Fruit fly (Drosophila melanogaster): Measurements from ENCODE around the gene skd.

Gene skd

DNA sequence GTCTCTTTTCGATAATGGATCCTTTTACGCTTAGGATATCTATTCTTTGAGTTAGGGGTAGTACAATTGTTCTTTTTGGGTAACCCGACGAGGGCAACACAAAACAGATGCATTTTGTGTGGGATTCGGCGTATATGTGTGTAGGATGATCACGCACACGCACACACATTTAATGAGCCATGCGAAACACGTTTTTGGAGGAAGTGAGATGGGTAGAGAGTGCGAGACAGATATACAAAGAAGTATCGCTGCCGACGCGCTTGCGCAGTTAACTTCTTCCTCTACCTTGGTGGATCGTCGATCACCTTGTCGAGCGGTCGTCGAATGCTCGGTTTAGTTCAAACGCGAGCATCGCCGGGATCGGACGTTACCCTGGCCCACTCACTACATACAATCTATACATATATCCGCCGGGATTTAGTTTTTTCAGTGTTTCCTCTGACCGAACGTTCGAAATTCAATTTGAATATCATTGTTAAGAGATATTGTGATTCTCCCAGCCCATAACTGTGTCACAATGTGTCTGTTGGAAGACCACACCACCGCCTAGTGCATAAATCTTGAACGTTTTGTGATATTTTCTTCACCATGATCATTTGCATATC, 40.4 kb upstream of the skd start (continued):
- TF ChIP-seq twi (tag; optimal IDR thresholded peaks at IDR 0.05) (peak; percentile 96), B-H2 (GFP tag; optimal IDR thresholded peaks at IDR 0.05) (no peak), C15 (GFP tag; IDR thresholded peaks at IDR 0.05) (no peak), Adf1 (GFP tag; IDR thresholded peaks at IDR 0.05) (peak; percentile 38; the same call in 1 of the 2 replicates), ci (GFP tag; IDR thresholded peaks at IDR 0.05) (0 out of 3 replicates have a peak, but pooled peaks have one; percentile 29), tll (GFP tag; optimal IDR thresholded peaks at IDR 0.05) (peak in 1 of 2 experiments; percentile 77), Deaf1 (tag; optimal IDR thresholded peaks at IDR 0.05) (peak; percentile 85), rib (GFP tag; IDR thresholded peaks at IDR 0.05) (peak; percentile 49; the same call in 1 of the 2 replicates), ro (GFP tag; IDR thresholded peaks at IDR 0.05) (no peak), bcd (GFP tag; optimal IDR thresholded peaks at IDR 0.05) (no peak), CG17802 (tag; optimal IDR thresholded peaks at IDR 0.05) (no peak), Opbp (GFP tag; IDR thresholded peaks at IDR 0.05; ENCODE audit: partially characterized antibody) (0 out of 3 replicates have a peak, but pooled peaks have one; percentile 53), lov (optimal IDR thresholded peaks at IDR 0.05) (no peak), lov (GFP tag; IDR thresholded peaks at IDR 0.05) (0 out of 3 replicates have a peak, but pooled peaks have one; percentile 36), CG17829 (tag; optimal IDR thresholded peaks at IDR 0.05) (peak; percentile 43), amos (GFP tag; IDR thresholded peaks at IDR 0.05; ENCODE audit: partially characterized antibody) (0 out of 2 replicates have a peak, but pooled peaks have one; percentile 24), CG7963 (GFP tag; IDR thresholded peaks at IDR 0.05; ENCODE audit: partially characterized antibody) (0 out of 3 replicates have a peak, but pooled peaks have one; percentile 41), CG8924 (tag; optimal IDR thresholded peaks at IDR 0.05) (peak; percentile 42), pfk (GFP tag; optimal IDR thresholded peaks at IDR 0.05) (no peak), CG7745 (tag; optimal IDR thresholded peaks at IDR 0.05) (peak; percentile 38), CG15479 (GFP tag; optimal IDR thresholded peaks at IDR 0.05) (peak; percentile 98), zen (tag; optimal IDR thresholded peaks at IDR 0.05) (peak; percentile 90), CG10321 (GFP tag; IDR thresholded peaks at IDR 0.05) (0 out of 2 replicates have a peak, but pooled peaks have one; percentile 48), Lpt (GFP tag; optimal IDR thresholded peaks at IDR 0.05) (peak; percentile 80), toy (GFP tag; IDR thresholded peaks at IDR 0.05) (no peak), Atf6 (GFP tag; IDR thresholded peaks at IDR 0.05) (no peak), CG16813 (GFP tag; IDR thresholded peaks at IDR 0.05; ENCODE audit: partially characterized antibody) (0 out of 3 replicates have a peak, but pooled peaks have one; percentile 27), pho (GFP tag; optimal IDR thresholded peaks at IDR 0.05) (no peak), CG10274 (GFP tag; optimal IDR thresholded peaks at IDR 0.05) (no peak), prd (optimal IDR thresholded peaks at IDR 0.05) (no peak), prd (GFP tag; IDR thresholded peaks at IDR 0.05) (peak; percentile 48; the same call in 2 of the 3 replicates), CG6254 (GFP tag; optimal IDR thresholded peaks at IDR 0.05) (peak; percentile 5), kni (GFP tag; optimal IDR thresholded peaks at IDR 0.05) (peak; percentile 90), bbx (GFP tag; IDR thresholded peaks at IDR 0.05; ENCODE audit: partially characterized antibody) (peak; percentile 43; the same call in 1 of the 2 replicates), CG1832 (GFP tag; optimal IDR thresholded peaks at IDR 0.05) (peak; percentile 78), CG12769 (tag; optimal IDR thresholded peaks at IDR 0.05) (peak; percentile 58)

DNA sequence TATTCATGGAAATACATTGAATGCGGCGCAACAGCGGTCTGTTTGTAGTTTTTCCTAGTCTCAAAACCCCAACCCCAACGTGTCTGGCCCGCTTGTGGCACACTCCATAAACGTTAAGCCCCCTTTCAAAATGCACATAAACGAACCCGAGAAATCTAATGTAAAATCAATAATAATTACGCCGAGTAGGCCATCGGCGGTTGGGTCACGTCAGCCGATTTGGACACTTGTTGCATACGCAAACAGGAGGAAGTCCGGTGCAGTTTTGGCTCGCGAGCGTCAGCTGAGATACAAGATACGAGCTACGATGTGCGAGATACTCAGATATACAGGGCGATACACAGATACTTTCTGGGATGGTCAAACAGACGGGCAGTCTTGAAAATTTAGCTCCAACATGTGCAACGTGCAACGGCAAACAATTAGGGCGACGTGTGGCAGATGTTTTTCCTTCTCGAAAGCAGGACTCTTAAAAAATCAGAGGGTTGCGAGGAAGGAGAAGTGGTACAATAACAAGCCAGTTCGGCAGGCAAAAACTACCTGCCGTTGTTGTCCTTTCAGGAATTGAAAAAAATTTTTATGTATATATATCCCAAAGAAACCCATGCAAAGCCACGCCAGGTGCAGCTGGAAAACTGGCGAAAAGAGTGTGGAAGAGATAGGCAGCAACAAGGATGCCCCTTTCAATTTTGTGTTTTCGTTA, 39.1 kb upstream of the skd start:
- TF ChIP-seq CG18599 (GFP tag; optimal IDR thresholded peaks at IDR 0.05) = no peak
- TF ChIP-seq kah (GFP tag; optimal IDR thresholded peaks at IDR 0.05) = peak; percentile 30
- no peak for TF ChIP-seq gsb (GFP tag; IDR thresholded peaks at IDR 0.05)
- 0 out of 2 replicates have a peak, but pooled peaks have one; percentile 11 for TF ChIP-seq amos (GFP tag; IDR thresholded peaks at IDR 0.05; ENCODE audit: partially characterized antibody)
- TF ChIP-seq sens (GFP tag) = peak; percentile 56
- peak; percentile 61; the same call in 1 of the 2 replicates for TF ChIP-seq vvl (GFP tag; IDR thresholded peaks at IDR 0.05)
- TF ChIP-seq grn (GFP tag; optimal IDR thresholded peaks at IDR 0.05) = peak; percentile 27
- peak; percentile 81 for TF ChIP-seq twi (tag; optimal IDR thresholded peaks at IDR 0.05)
- peak in 1 of 2 experiments; percentile 66 for TF ChIP-seq tll (GFP tag; optimal IDR thresholded peaks at IDR 0.05)
- TF ChIP-seq kni (GFP tag; optimal IDR thresholded peaks at IDR 0.05) = peak; percentile 87
- no peak for TF ChIP-seq org-1 (GFP tag; optimal IDR thresholded peaks at IDR 0.05)
- no peak for TF ChIP-seq esg (GFP tag; conservative IDR thresholded peaks at IDR 0.05)
- TF ChIP-seq CG15479 (GFP tag; optimal IDR thresholded peaks at IDR 0.05) = peak; percentile 72
- TF ChIP-seq wek (GFP tag; optimal IDR thresholded peaks at IDR 0.05) = no peak
- TF ChIP-seq Oli (tag; optimal IDR thresholded peaks at IDR 0.05) = no peak
- peak; percentile 21 for TF ChIP-seq D (optimal IDR thresholded peaks at IDR 0.05)
- TF ChIP-seq D (GFP tag; optimal IDR thresholded peaks at IDR 0.05) = no peak
